Worm (Caenorhabditis elegans) whole organism, L2 larva: ENCODE data around the gene C32A9.1.

Source experiments
- lsy-2 ChIP-seq, 2 experiments: fragments of 150-350 bp in 1 of 2; sonication (generic microtip) in 1 of 2; optimal IDR thresholded peaks; 2 replicates each; lab custom pipeline; 2014 to 2017; ENCODE audit warnings: missing biosample characterization in 2 of 2, missing genetic modification characterization in 2 of 2
- skn-1 ChIP-seq: sonication (generic microtip); optimal IDR thresholded peaks from 2 replicates; lab custom pipeline; 2017; ENCODE audit warnings: missing biosample characterization, missing genetic modification characterization

ce11 chrX:10307495-10307894 is 47.6 kb upstream of the C32A9.1 start, which contains the start of gene F41E7.7:
- TF ChIP-seq skn-1 (tag; lab: Kevin White, UChicago) (no peak), lsy-2 (tag; optimal IDR thresholded peaks at IDR 0.05; lab: Kevin White, UChicago) (no peak)
